Fruit fly (Drosophila melanogaster) Kc167 (cell line): ENCODE measurements around the gene CG3630.

ENCODE experiments used
- Sin3A ChIP-seq: fragments of >200 bp; optimal IDR thresholded peaks from 2 replicates; lab custom pipeline; 2018; ENCODE audit warnings: missing external identifiers
- insv ChIP-seq: fragments of >200 bp; optimal IDR thresholded peaks from 3 replicates; lab custom pipeline; 2018; ENCODE audit warnings: missing external identifiers

- TF ChIP-seq Sin3A (lab: Kevin White, UChicago), result no peak
- TF ChIP-seq insv (lab: Kevin White, UChicago), result no peak
Measured at dm6 chrX:2194208-2195094, 32.5 kb downstream of the CG3630 start.
